Fruit fly (Drosophila melanogaster): ENCODE results near the gene Cpr78Cb.

dm6 chr3L:21277897-21278530 is 16.3 kb upstream of the Cpr78Cb start:
- no peak for TF ChIP-seq cyc (GFP tag; optimal IDR thresholded peaks at IDR 0.05)
- TF ChIP-seq CG16779 (tag; optimal IDR thresholded peaks at IDR 0.05): no peak
- TF ChIP-seq dac (GFP tag; optimal IDR thresholded peaks at IDR 0.05): no peak
- TF ChIP-seq Sox15 (GFP tag; optimal IDR thresholded peaks at IDR 0.05): no peak
- TF ChIP-seq Lpt (GFP tag; optimal IDR thresholded peaks at IDR 0.05): no peak
- TF ChIP-seq salr (GFP tag; optimal IDR thresholded peaks at IDR 0.05): no peak
- TF ChIP-seq CG8319 (GFP tag; optimal IDR thresholded peaks at IDR 0.05): no peak
